In genomic region chr3L:15079278-15079677, dm6 we compare ENCODE assay signal across 6 fruit fly cellular contexts.
TF ChIP-seq lines count a peak whose summit lies in the region.

No protein-coding gene starts in this region.

- peak; percentile 7 to 11 for TF ChIP-seq CTCF in S2 (optimal IDR thresholded peaks at IDR 0.05; lab: Kevin White, UChicago)
- TF ChIP-seq CTCF in whole organism, embryonic (GFP tag; optimal IDR thresholded peaks at IDR 0.05; lab: Kevin White, UChicago) = no peak

TF ChIP-seq in whole organism, adult, 20 proteins besides CTCF, POLR2A, EP300 and RAD21:
- peak; percentile 26 for TF ChIP-seq cic (GFP tag; optimal IDR thresholded peaks at IDR 0.05; lab: Kevin White, UChicago)
- no peak for TF ChIP-seq Hr96 (GFP tag; optimal IDR thresholded peaks at IDR 0.05; lab: Kevin White, UChicago)

TF ChIP-seq in whole organism, embryonic, 481 proteins besides CTCF, POLR2A, EP300 and RAD21 (continues in another document):
- peak; percentile 18 for TF ChIP-seq CG6813 (GFP tag; optimal IDR thresholded peaks at IDR 0.05; lab: Kevin White, UChicago)
- no peak for TF ChIP-seq slp2 (GFP tag; optimal IDR thresholded peaks at IDR 0.05; lab: Kevin White, UChicago)
- TF ChIP-seq CG31365 (tag; optimal IDR thresholded peaks at IDR 0.05; lab: Kevin White, UChicago) = peak; percentile 97
- TF ChIP-seq CG13424 (tag; optimal IDR thresholded peaks at IDR 0.05; lab: Kevin White, UChicago) = no peak
- TF ChIP-seq CG8478 (optimal IDR thresholded peaks at IDR 0.05; lab: Kevin White, UChicago) = no peak
- no peak for TF ChIP-seq luna (GFP tag; optimal IDR thresholded peaks at IDR 0.05; lab: Kevin White, UChicago)
- TF ChIP-seq Mes4 (GFP tag; optimal IDR thresholded peaks at IDR 0.05; lab: Kevin White, UChicago) = no peak
- no peak for TF ChIP-seq CG2889 (GFP tag; IDR thresholded peaks at IDR 0.05; lab: Robert Waterston, UW)
- no peak for TF ChIP-seq CG2116 (GFP tag; optimal IDR thresholded peaks at IDR 0.05; lab: Kevin White, UChicago)
- no peak for TF ChIP-seq danr (GFP tag; IDR thresholded peaks at IDR 0.05; lab: Robert Waterston, UW)
- TF ChIP-seq CG34376 (GFP tag; optimal IDR thresholded peaks at IDR 0.05; lab: Kevin White, UChicago) = peak; percentile 2
- TF ChIP-seq Aef1 (GFP tag; IDR thresholded peaks at IDR 0.05; lab: Robert Waterston, UW) = no peak
- no peak for TF ChIP-seq Bdp1 (GFP tag; optimal IDR thresholded peaks at IDR 0.05; lab: Kevin White, UChicago)
- no peak for TF ChIP-seq CG15269 (tag; optimal IDR thresholded peaks at IDR 0.05; lab: Kevin White, UChicago)
- no peak for TF ChIP-seq repo (GFP tag; optimal IDR thresholded peaks at IDR 0.05; lab: Kevin White, UChicago)
- TF ChIP-seq bsh (GFP tag; optimal IDR thresholded peaks at IDR 0.05; lab: Kevin White, UChicago) = no peak
- TF ChIP-seq CG10209 (GFP tag; optimal IDR thresholded peaks at IDR 0.05; lab: Kevin White, UChicago) = no peak
- no peak for TF ChIP-seq Sox100B (GFP tag; optimal IDR thresholded peaks at IDR 0.05; lab: Kevin White, UChicago)
- TF ChIP-seq peb (GFP tag; IDR thresholded peaks at IDR 0.05; lab: Robert Waterston, UW) = no peak
- no peak for TF ChIP-seq schlank (tag; optimal IDR thresholded peaks at IDR 0.05; lab: Kevin White, UChicago)
- no peak for TF ChIP-seq D19B (GFP tag; optimal IDR thresholded peaks at IDR 0.05; lab: Kevin White, UChicago)
- TF ChIP-seq CG17802 (tag; optimal IDR thresholded peaks at IDR 0.05; lab: Kevin White, UChicago) = no peak
- no peak for TF ChIP-seq knrl (GFP tag; IDR thresholded peaks at IDR 0.05; lab: Robert Waterston, UW; ENCODE audit: partially characterized antibody)

TF ChIP-seq in whole organism, prepupa, 60 proteins besides CTCF, POLR2A, EP300 and RAD21:
- no peak for TF ChIP-seq CG16779 (tag; optimal IDR thresholded peaks at IDR 0.05; lab: Kevin White, UChicago)
- peak; percentile 12 for TF ChIP-seq CG3919 (GFP tag; optimal IDR thresholded peaks at IDR 0.05; lab: Kevin White, UChicago)
- TF ChIP-seq CG15336 (GFP tag; IDR thresholded peaks at IDR 0.05; lab: Robert Waterston, UW) = no peak
- 0 out of 3 replicates have a peak, but pooled peaks have one; percentile 20 for TF ChIP-seq CG6163 (GFP tag; IDR thresholded peaks at IDR 0.05; lab: Robert Waterston, UW)
- no peak for TF ChIP-seq achi (GFP tag; optimal IDR thresholded peaks at IDR 0.05; lab: Kevin White, UChicago)
- no peak for TF ChIP-seq cyc (GFP tag; optimal IDR thresholded peaks at IDR 0.05; lab: Kevin White, UChicago)
- no peak for TF ChIP-seq CG10669 (GFP tag; optimal IDR thresholded peaks at IDR 0.05; lab: Kevin White, UChicago)

TF ChIP-seq in whole organism, pupa, 21 proteins besides CTCF, POLR2A, EP300 and RAD21:
- TF ChIP-seq Ets98B (GFP tag; IDR thresholded peaks at IDR 0.05; lab: Robert Waterston, UW) (peak; percentile 27; the same call in 1 of the 2 replicates), CG4496 (GFP tag; IDR thresholded peaks at IDR 0.05; lab: Robert Waterston, UW) (no peak), fd96Ca (GFP tag; IDR thresholded peaks at IDR 0.05; lab: Robert Waterston, UW) (no peak), Pif1B (GFP tag; optimal IDR thresholded peaks at IDR 0.05; lab: Kevin White, UChicago) (no peak), CG32121 (GFP tag; IDR thresholded peaks at IDR 0.05; lab: Robert Waterston, UW) (peak; percentile 9; the same call in 1 of the 2 replicates), CG12605 (GFP tag; IDR thresholded peaks at IDR 0.05; lab: Robert Waterston, UW) (peak; percentile 35), CG10348 (GFP tag; IDR thresholded peaks at IDR 0.05; lab: Robert Waterston, UW) (no peak)

TF ChIP-seq in whole organism, wandering third instar larva, 38 proteins besides CTCF, POLR2A, EP300 and RAD21:
- TF ChIP-seq CG9705 (GFP tag; optimal IDR thresholded peaks at IDR 0.05; lab: Kevin White, UChicago) (no peak), rgr (GFP tag; optimal IDR thresholded peaks at IDR 0.05; lab: Kevin White, UChicago) (no peak), Hnf4 (GFP tag; optimal IDR thresholded peaks at IDR 0.05; lab: Kevin White, UChicago) (no peak), Dif (GFP tag; optimal IDR thresholded peaks at IDR 0.05; lab: Kevin White, UChicago; ENCODE audit: partially characterized antibody) (peak; percentile 65), br (GFP tag; optimal IDR thresholded peaks at IDR 0.05; lab: Kevin White, UChicago) (no peak), dmrt93B (GFP tag; optimal IDR thresholded peaks at IDR 0.05; lab: Kevin White, UChicago) (no peak), Vsx2 (GFP tag; optimal IDR thresholded peaks at IDR 0.05; lab: Kevin White, UChicago; ENCODE audit: partially characterized antibody) (peak; percentile 9), N (GFP tag; optimal IDR thresholded peaks at IDR 0.05; lab: Kevin White, UChicago) (no peak), sv (GFP tag; optimal IDR thresholded peaks at IDR 0.05; lab: Kevin White, UChicago) (no peak), CG32264 (GFP tag; optimal IDR thresholded peaks at IDR 0.05; lab: Kevin White, UChicago) (no peak), fru (GFP tag; optimal IDR thresholded peaks at IDR 0.05; lab: Kevin White, UChicago) (peak; percentile 60), tai (GFP tag; optimal IDR thresholded peaks at IDR 0.05; lab: Kevin White, UChicago) (no peak), psq (GFP tag; optimal IDR thresholded peaks at IDR 0.05; lab: Kevin White, UChicago) (no peak), Sp1 (GFP tag; optimal IDR thresholded peaks at IDR 0.05; lab: Kevin White, UChicago) (no peak), Myc (optimal IDR thresholded peaks at IDR 0.05; lab: Kevin White, UChicago) (peak; percentile 5), h (GFP tag; optimal IDR thresholded peaks at IDR 0.05; lab: Kevin White, UChicago) (no peak), GATAd (GFP tag; optimal IDR thresholded peaks at IDR 0.05; lab: Kevin White, UChicago) (no peak), Rel (GFP tag; optimal IDR thresholded peaks at IDR 0.05; lab: Kevin White, UChicago) (no peak), Rel (tag; optimal IDR thresholded peaks at IDR 0.05; lab: Kevin White, UChicago) (no peak), Hr78 (GFP tag; optimal IDR thresholded peaks at IDR 0.05; lab: Kevin White, UChicago) (no peak), Jra (GFP tag; optimal IDR thresholded peaks at IDR 0.05; lab: Kevin White, UChicago) (no peak), usp (GFP tag; optimal IDR thresholded peaks at IDR 0.05; lab: Kevin White, UChicago) (no peak), ey (GFP tag; optimal IDR thresholded peaks at IDR 0.05; lab: Kevin White, UChicago) (no peak), Dfd (GFP tag; optimal IDR thresholded peaks at IDR 0.05; lab: Kevin White, UChicago) (no peak), brk (GFP tag; optimal IDR thresholded peaks at IDR 0.05; lab: Kevin White, UChicago) (no peak), CrebA (GFP tag; optimal IDR thresholded peaks at IDR 0.05; lab: Kevin White, UChicago; ENCODE audit: borderline replicate concordance) (no peak), dsf (GFP tag; optimal IDR thresholded peaks at IDR 0.05; lab: Kevin White, UChicago; ENCODE audit: borderline replicate concordance) (no peak), HLH106 (tag; optimal IDR thresholded peaks at IDR 0.05; lab: Kevin White, UChicago) (no peak), OdsH (GFP tag; optimal IDR thresholded peaks at IDR 0.05; lab: Kevin White, UChicago) (no peak), Mio (GFP tag; optimal IDR thresholded peaks at IDR 0.05; lab: Kevin White, UChicago) (no peak), Abd-B (GFP tag; optimal IDR thresholded peaks at IDR 0.05; lab: Kevin White, UChicago) (no peak), Hr83 (GFP tag; optimal IDR thresholded peaks at IDR 0.05; lab: Kevin White, UChicago; ENCODE audit: poor library complexity, severe bottlenecking) (no peak), foxo (GFP tag; optimal IDR thresholded peaks at IDR 0.05; lab: Kevin White, UChicago) (no peak), lola (GFP tag; optimal IDR thresholded peaks at IDR 0.05; lab: Kevin White, UChicago) (no peak), woc (GFP tag; optimal IDR thresholded peaks at IDR 0.05; lab: Kevin White, UChicago) (no peak), dl (GFP tag; optimal IDR thresholded peaks at IDR 0.05; lab: Kevin White, UChicago; ENCODE audit: insufficient read depth in 1 of 2, partially characterized antibody in 2 of 2) (peak in 1 of 2 experiments; percentile 35), sage (GFP tag; optimal IDR thresholded peaks at IDR 0.05; lab: Kevin White, UChicago) (no peak), jim (GFP tag; optimal IDR thresholded peaks at IDR 0.05; lab: Kevin White, UChicago) (no peak), pan (optimal IDR thresholded peaks at IDR 0.05; lab: Kevin White, UChicago) (no peak)
